Worm (Caenorhabditis elegans) whole organism, L1 larva: ENCODE measurements around the gene nsun-5.
A peak's percentile ranks its signal among the peaks of the same experiment; 100 is the strongest.

Experiments
- C34B4.2 ChIP-seq: sonication (generic microtip); optimal IDR thresholded peaks from 2 replicates; lab custom pipeline; 2017; ENCODE audit warnings: mild to moderate bottlenecking, missing genetic modification characterization, missing compliant biosample characterization
- ceh-88 ChIP-seq: fragments of 200-800 bp; sonication (Bioruptor generic); IDR thresholded peaks from 2 replicates; pipeline ENCODE4 v1.3.6; 2022; ENCODE audit warnings: missing genetic modification characterization, missing compliant biosample characterization
- dpl-1 ChIP-seq, 3 experiments: fragments of 150-350 bp in 2 of 3; sonication (generic microtip) in 1 of 3; optimal IDR thresholded peaks; 2 replicates each; lab custom pipeline; 2014 to 2017; ENCODE audit warnings: missing biosample characterization in 3 of 3, missing genetic modification characterization in 3 of 3, missing genetic modification reagents in 3 of 3
- nhr-28 ChIP-seq: fragments of 150-350 bp; optimal IDR thresholded peaks from 2 replicates; lab custom pipeline; 2014; ENCODE audit warnings: missing biosample characterization, missing genetic modification characterization
- pqm-1 ChIP-seq: sonication (generic microtip); optimal IDR thresholded peaks from 3 replicates; lab custom pipeline; 2017; ENCODE audit warnings: missing biosample characterization, missing genetic modification characterization
- unc-62 ChIP-seq: fragments of 150-350 bp; optimal IDR thresholded peaks from 2 replicates; lab custom pipeline; 2014; ENCODE audit warnings: missing biosample characterization, missing genetic modification reagents, missing genetic modification characterization
- zag-1 ChIP-seq: fragments of 150-350 bp; optimal IDR thresholded peaks from 2 replicates; lab custom pipeline; 2014; ENCODE audit warnings: missing biosample characterization, missing genetic modification characterization

DNA sequence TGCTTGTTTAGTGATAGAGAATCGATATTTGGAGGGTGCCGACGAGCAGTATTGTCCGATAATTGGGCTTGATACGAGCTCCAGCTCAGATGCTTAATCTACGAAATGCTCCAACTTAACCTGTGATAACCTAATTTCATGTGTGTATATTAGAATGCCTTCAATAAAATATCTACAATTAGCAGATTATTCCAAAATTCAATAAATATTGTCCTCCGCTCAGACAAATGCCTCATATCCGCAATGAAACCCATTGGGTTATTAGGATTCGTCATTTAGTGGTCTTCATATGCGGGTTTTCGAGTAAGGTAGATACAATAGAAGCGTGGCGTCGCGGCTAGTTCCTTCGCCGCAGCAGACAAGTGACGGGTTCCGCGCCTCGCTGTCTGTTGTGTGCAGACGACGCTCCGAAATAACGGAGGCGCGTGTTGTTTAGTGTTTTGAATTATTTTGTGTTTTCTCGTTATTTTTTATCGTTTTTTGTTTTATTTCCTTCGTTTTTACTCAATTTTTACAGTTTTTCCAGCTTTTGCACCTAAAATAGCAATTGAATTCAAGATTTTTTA is 56.3 kb downstream of the nsun-5 start, which contains the start of gene cmtr-1:
- TF ChIP-seq unc-62 (GFP tag; lab: Kevin White, UChicago), result no peak
- peak; percentile 93 for TF ChIP-seq ceh-88 (GFP tag; lab: Robert Waterston, UW)
- peak; percentile 86 for TF ChIP-seq C34B4.2 (tag; lab: Kevin White, UChicago)
- peak; percentile 85 to 91 (median 89) for TF ChIP-seq dpl-1 (GFP tag; optimal IDR thresholded peaks at IDR 0.05; lab: Kevin White, UChicago)
- no peak for TF ChIP-seq zag-1 (tag; lab: Kevin White, UChicago)
- no peak for TF ChIP-seq pqm-1 (tag; lab: Kevin White, UChicago)
- TF ChIP-seq nhr-28, result no peak
